Worm (Caenorhabditis elegans) whole organism, L4/young adult: ENCODE results near the gene C16C4.18.
"Not testable (repeated sequence)": the region's sequence is repeated elsewhere in the genome, so short reads cannot be mapped to it uniquely, and the experiment has no call there.

Experiments
- W03F9.2 ChIP-seq: fragments of 150-350 bp; optimal IDR thresholded peaks from 2 replicates; lab custom pipeline; 2014; ENCODE audit warnings: missing biosample characterization, missing genetic modification characterization
- dao-5 ChIP-seq: sonication (generic microtip); optimal IDR thresholded peaks from 2 replicates; lab custom pipeline; 2016; ENCODE audit warnings: missing genotype, missing genetic modification characterization, moderate library complexity, missing compliant biosample characterization
- him-1 ChIP-seq: sonication (generic microtip); optimal IDR thresholded peaks from 2 replicates; lab custom pipeline; 2016; ENCODE audit warnings: missing genotype, missing genetic modification reagents, missing genetic modification characterization, missing compliant biosample characterization

C16C4.18 gene

DNA sequence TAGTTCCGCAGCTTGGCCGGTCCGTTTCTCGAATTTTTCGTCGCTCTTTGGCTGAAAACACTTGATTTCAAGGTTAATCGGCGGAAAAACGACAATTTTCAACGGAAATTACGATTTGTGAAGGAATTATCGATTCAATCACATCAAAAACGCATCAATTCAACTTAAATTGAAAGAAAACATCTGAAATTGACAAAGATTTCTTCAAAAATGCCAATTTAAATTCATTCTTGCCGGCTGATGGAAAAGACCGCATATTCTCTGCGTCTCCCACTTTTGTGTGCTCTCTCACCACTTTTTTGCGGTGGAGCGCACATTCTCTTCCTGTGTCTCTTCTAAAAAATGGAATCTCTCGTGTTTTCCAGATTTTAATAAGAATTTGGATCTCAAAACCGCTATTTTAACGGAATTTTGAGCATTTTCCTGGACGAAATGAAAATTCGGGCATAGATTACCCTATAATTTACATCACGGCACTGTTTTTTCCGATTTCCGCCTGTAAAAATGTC lies at the start of gene C16C4.18:
Gene C16C4.18 (minus strand): TSS at position 51 of the 509 bp plus-strand sequence.
- TF ChIP-seq W03F9.2, him-1, dao-5 (tag; lab: Kevin White, UChicago): not testable (repeated sequence)

DNA sequence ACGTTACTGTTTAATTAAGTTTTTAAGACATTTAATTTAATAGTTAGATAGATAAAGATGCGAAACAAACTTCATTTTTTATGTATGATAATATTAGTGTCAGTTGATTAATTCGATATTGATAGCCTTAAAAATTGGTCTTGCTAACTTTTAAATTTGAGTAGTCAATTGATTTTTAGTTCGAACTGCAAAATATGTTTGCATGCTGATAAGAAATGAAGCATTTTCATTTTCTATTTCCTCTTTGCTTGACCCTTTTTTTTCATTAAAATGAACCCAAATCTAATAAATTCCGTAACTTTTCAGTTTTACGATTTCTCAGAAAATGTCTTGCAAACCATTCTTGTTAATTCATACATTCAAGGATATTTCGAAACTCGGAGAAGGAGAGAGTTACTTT lies 44.0 kb upstream of the C16C4.18 start, which contains the start of gene math-22:
Gene math-22 (plus strand): TSS at position 301 of the 400 bp plus-strand sequence.
- no peak for TF ChIP-seq W03F9.2 (tag; lab: Kevin White, UChicago)
- TF ChIP-seq dao-5 (tag; lab: Kevin White, UChicago), result no peak
- TF ChIP-seq him-1 (tag; lab: Kevin White, UChicago), result no peak

DNA sequence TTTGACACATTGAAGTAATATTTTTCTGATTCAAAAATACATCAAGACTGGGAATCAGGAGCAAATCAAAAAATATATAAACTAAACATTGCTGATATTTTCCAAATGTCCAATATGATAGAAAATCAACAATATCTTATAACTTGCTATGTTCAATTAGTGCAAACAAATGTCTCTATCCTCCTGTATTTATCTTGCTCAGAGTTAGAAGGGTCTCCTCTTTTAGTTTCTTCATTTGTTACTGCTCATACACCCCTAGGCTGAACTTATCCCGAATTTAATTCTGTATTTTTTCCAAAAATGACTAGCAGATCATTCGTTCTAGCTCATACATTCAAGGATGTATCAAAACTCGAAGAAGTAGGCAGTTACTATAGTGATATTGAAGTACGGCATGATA lies 40.8 kb upstream of the C16C4.18 start, which contains the start of gene math-23:
Gene math-23 (plus strand): TSS at position 301 of the 400 bp plus-strand sequence.
- no peak for TF ChIP-seq him-1 (tag; lab: Kevin White, UChicago)
- TF ChIP-seq W03F9.2 (tag; lab: Kevin White, UChicago), result no peak
- no peak for TF ChIP-seq dao-5 (tag; lab: Kevin White, UChicago)

DNA sequence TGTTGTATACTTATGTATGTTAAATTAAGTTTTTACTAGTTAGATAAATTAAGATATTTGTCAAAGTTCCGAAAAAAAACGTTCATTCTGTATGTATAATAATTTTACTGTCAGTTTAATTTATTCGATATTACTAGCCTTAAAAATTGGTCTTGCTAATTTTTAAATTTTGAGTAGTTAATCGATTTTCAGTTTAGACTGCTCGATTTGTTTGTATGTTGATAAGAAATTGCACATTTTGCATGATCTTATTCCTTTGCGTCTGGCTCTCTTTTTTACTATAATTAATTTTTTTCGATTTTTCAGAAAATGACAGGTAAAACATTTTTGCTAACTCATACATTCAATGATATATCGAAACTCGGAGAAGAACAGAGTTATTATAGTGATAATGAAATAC lies 38.8 kb upstream of the C16C4.18 start, which contains the start of gene math-24:
Gene math-24 (plus strand): TSS at position 301 of the 400 bp plus-strand sequence.
- TF ChIP-seq dao-5 (tag; lab: Kevin White, UChicago), result no peak
- TF ChIP-seq W03F9.2 (tag; lab: Kevin White, UChicago), result no peak
- TF ChIP-seq him-1 (tag; lab: Kevin White, UChicago), result no peak

DNA sequence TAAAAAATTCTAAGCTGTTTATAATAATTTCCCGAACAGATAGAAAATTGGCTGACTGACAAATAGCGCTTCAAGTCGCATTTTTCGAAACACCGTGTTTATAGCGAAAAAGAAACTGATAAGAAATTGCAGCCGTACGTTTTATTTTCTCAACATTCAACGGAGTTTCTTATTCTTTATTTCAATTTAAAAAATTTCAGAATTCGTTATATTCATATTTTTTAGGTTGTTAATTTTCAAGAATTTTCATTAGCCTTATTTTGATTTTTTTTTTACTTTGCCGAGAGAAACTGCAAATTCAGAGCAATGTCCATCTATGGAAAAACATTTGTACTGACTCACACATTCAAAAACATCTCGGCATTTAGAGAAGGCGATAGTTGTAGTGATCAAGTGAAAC lies 36.8 kb upstream of the C16C4.18 start, which contains the start of gene C46F9.6:
Gene C46F9.6 (plus strand): TSS at position 301 of the 400 bp plus-strand sequence.
- TF ChIP-seq him-1 (tag; lab: Kevin White, UChicago), result no peak
- no peak for TF ChIP-seq dao-5 (tag; lab: Kevin White, UChicago)
- TF ChIP-seq W03F9.2 (tag; lab: Kevin White, UChicago), result no peak

DNA sequence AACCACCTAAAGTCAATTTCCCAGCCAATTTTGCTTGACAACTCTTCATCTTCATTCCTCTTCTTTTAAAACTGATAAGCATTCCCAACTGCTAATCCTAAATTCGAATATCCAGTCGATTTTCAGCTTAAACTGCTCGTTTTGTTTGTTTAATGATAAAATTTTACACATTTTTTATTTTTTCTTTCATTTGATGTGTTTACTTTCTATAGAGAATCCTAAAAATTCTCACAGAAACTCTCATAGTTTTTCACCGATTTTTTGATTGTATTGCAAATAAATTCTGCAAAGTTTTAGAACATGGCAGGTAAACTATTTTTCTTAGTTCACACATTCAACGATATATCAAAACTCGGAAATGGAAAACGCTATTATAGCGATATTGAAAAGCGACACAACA lies 34.6 kb upstream of the C16C4.18 start, which contains the start of gene math-25:
Gene math-25 (plus strand): TSS at position 301 of the 400 bp plus-strand sequence.
- TF ChIP-seq him-1 (tag; lab: Kevin White, UChicago) (no peak), W03F9.2 (tag; lab: Kevin White, UChicago) (no peak), dao-5 (tag; lab: Kevin White, UChicago) (no peak)

DNA sequence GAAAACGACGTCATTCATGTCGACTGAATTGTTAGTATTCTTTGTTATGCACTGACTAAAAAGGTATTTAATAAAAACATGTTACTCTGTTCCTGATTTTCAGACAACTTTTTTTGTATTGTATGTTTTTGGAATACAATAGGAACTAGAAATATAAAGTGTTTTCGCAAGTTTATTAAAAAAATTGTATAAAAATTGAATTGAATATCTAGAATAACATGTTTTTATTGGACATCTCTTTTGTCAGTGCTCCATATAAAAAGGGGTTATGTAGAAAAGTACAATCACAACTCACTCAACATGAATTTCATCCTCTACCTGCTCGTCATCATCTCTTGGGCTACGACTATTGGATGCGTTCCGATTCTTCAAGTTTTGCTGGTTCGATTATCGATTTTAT lies 34.1 kb upstream of the C16C4.18 start, which contains the start of gene C46F9.5:
Gene C46F9.5 (plus strand): TSS at position 301 of the 400 bp plus-strand sequence.
- TF ChIP-seq dao-5 (tag; lab: Kevin White, UChicago), result no peak
- TF ChIP-seq W03F9.2 (tag; lab: Kevin White, UChicago), result no peak
- TF ChIP-seq him-1 (tag; lab: Kevin White, UChicago), result no peak

DNA sequence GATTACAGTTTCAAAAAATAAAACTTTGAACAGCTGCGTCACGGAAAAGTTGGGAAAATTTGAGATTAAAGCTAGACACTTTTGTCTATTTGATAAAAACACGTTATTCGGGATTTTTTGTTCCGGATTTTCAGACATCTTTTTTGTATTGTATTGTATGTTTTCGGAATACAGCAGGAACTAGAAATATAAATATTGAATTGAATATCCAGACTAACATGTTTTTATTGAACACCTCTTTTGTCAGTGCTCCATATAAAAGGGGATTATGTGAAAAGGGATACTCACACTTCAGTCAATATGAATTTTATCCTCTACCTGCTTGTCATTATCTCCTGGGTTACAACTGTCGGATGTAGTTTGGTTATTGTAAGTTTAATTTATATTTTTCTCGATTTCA lies 32.8 kb upstream of the C16C4.18 start, which contains the start of gene C16C4.1:
Gene C16C4.1 (plus strand): TSS at position 301 of the 400 bp plus-strand sequence.
- TF ChIP-seq him-1 (tag; lab: Kevin White, UChicago), result no peak
- no peak for TF ChIP-seq W03F9.2 (tag; lab: Kevin White, UChicago)
- TF ChIP-seq dao-5 (tag; lab: Kevin White, UChicago), result no peak

DNA sequence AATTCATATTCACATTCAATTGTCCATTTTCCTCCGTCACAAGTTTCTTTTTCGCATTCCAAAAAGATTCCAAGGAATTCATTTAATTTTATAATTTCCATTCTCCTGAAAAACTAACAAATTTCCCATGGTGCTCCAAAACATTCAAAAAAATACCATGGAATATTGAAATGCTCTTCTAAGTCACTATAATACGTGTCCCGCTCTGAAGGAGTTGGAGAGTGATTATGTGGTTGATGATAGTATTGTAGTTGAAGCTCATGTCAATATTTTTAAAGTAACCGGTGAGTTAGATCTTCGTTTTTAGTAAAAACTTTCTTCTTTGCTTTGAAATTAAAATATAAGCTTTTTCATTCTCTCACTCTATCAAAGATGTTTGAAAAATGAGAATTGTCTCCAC lies 29.5 kb upstream of the C16C4.18 start, which contains the start of gene math-9:
Gene math-9 (minus strand): TSS at position 101 of the 400 bp plus-strand sequence.
- TF ChIP-seq W03F9.2 (tag; lab: Kevin White, UChicago) (no peak), him-1 (tag; lab: Kevin White, UChicago) (no peak), dao-5 (tag; lab: Kevin White, UChicago) (no peak)

DNA sequence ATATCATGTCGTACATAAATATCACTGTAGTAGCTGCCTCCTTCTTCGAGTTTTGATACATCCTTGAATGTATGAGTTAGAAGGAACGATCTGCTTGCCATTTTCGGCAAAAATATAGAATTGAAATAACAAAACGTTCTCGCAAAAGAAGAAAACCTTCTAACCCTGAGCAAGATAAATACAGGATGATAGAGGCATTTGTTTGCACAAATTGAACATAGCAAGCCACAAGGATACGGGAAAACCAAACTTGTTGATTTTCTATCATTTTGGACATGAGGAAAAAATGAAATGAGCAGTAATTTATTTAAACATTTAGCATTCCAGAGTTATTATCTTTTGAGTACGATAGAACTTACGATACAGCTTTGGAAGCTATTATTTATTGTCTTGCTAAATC lies 27.9 kb upstream of the C16C4.18 start, which contains the start of gene math-8:
Gene math-8 (minus strand): TSS at position 101 of the 400 bp plus-strand sequence.
- TF ChIP-seq him-1 (tag; lab: Kevin White, UChicago), result no peak
- TF ChIP-seq W03F9.2 (tag; lab: Kevin White, UChicago), result no peak
- no peak for TF ChIP-seq dao-5 (tag; lab: Kevin White, UChicago)

DNA sequence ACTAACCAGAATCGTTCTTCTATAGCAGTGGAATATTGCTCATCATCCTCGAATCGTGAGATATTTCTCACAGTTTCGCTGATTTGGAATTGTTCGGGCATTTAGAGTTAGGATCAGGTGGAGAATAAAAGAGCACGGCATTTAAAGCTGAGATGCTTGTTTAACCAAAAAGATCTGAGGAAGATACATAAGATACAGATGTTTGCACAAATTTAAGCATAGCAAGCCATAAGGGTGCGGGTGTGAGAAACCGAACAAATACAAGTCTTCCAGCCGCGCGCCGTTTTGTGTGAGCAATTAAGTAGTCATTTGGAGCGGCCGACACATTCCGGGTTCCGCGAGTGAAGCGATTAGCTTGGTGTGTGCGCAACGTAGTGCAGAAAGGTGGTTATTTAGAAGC lies 25.2 kb upstream of the C16C4.18 start, which contains the start of gene math-7:
Gene math-7 (minus strand): TSS at position 101 of the 400 bp plus-strand sequence.
- TF ChIP-seq dao-5 (tag; lab: Kevin White, UChicago), result no peak

DNA sequence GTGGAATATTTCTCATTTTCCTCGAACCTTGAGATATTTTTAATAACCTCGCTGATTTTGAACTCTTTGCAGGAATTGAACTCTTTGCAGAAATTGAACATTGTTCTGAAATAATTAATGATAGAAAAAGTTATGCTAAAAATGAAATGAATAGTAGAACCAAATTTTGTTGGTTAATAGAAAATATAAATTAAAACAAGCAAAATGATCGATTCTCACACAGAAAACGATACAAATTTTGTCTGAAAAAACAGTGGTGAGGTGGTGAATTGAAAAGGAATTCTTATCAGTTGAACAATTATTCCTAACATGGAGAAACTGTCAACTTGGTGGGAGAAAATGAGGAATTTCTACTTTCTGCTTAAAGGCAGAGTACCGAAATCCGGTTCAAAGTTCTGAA lies 23.5 kb upstream of the C16C4.18 start, which contains the start of gene math-6:
Gene math-6 (minus strand): TSS at position 101 of the 400 bp plus-strand sequence.
- TF ChIP-seq dao-5 (tag; lab: Kevin White, UChicago) (no peak), him-1 (tag; lab: Kevin White, UChicago) (no peak), W03F9.2 (tag; lab: Kevin White, UChicago) (no peak)

DNA sequence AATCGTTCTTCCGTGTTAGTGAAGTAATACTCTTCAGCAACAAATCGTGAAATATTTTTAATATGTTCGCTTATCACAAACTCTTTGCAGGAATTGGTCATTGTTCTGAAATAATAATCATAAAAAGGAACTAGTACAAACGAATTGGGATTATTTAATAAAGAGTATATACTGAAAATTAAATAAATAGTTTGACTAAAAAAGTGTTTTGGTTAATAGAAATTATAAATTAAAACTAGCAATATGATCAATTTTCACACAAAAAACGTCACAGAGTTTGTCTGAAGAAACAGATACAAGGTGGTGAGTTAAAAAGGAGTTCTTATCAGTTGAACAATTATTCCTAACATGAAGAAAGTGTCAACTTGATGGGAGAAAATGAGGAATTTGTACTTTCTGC lies 21.6 kb upstream of the C16C4.18 start, which contains the start of gene math-5:
Gene math-5 (minus strand): TSS at position 101 of the 400 bp plus-strand sequence.
- no peak for TF ChIP-seq dao-5 (tag; lab: Kevin White, UChicago)
- TF ChIP-seq W03F9.2 (tag; lab: Kevin White, UChicago), result no peak
- TF ChIP-seq him-1 (tag; lab: Kevin White, UChicago), result no peak
